Worm (Caenorhabditis elegans) whole organism, L4/young adult: ENCODE measurements around the gene R07H5.16.

ENCODE experiments used
- W03F9.2 ChIP-seq: fragments of 150-350 bp; optimal IDR thresholded peaks from 2 replicates; lab custom pipeline; 2014; ENCODE audit warnings: missing biosample characterization, missing genetic modification characterization
- him-1 ChIP-seq: sonication (generic microtip); optimal IDR thresholded peaks from 2 replicates; lab custom pipeline; 2016; ENCODE audit warnings: missing genotype, missing genetic modification reagents, missing genetic modification characterization, missing compliant biosample characterization

- TF ChIP-seq him-1 (tag; lab: Kevin White, UChicago) = no peak
- no peak for TF ChIP-seq W03F9.2 (tag; lab: Kevin White, UChicago)
Observed at ce11 chrIV:11174772-11175171, 24.4 kb upstream of the R07H5.16 start.
